Worm (Caenorhabditis elegans) whole organism, young adult: ENCODE results near the gene F07B10.4.

Experiments used
- B0019.2 ChIP-seq: fragments of 200-800 bp; sonication (Bioruptor generic); conservative IDR thresholded peaks from 2 replicates; pipeline ENCODE4 v1.3.6; 2022; ENCODE audit warnings: missing genetic modification reagents, missing genetic modification characterization, missing compliant biosample characterization
- C06A6.2 ChIP-seq: fragments of 200-800 bp; sonication (Bioruptor generic); conservative IDR thresholded peaks from 2 replicates; pipeline ENCODE4 v1.3.6; 2022; ENCODE audit warnings: missing genetic modification characterization, missing compliant biosample characterization
- D2030.7 ChIP-seq: fragments of 200-800 bp; sonication (Bioruptor generic); IDR thresholded peaks from 2 replicates; pipeline ENCODE4 v1.3.6; 2022; ENCODE audit warnings: missing genetic modification reagents, missing genetic modification characterization, missing compliant biosample characterization
- F22D6.2 ChIP-seq: sonication (generic microtip); optimal IDR thresholded peaks from 2 replicates; lab custom pipeline; 2016; ENCODE audit warnings: mild to moderate bottlenecking, missing genetic modification characterization, missing compliant biosample characterization
- F33H1.4 ChIP-seq: fragments of 200-800 bp; sonication (Bioruptor generic); IDR thresholded peaks from 2 replicates; pipeline ENCODE4 v1.3.6; 2022; ENCODE audit warnings: missing genetic modification reagents, missing genetic modification characterization, missing compliant biosample characterization
- F37B4.10 ChIP-seq: fragments of 200-800 bp; sonication (Bioruptor generic); IDR thresholded peaks from 2 replicates; pipeline ENCODE4 v1.3.6; 2022; ENCODE audit warnings: missing genetic modification characterization, missing compliant biosample characterization
- F49E8.2 ChIP-seq: sonication (generic microtip); optimal IDR thresholded peaks from 3 replicates; lab custom pipeline; 2017; ENCODE audit warnings: missing genetic modification characterization, mild to moderate bottlenecking, missing compliant biosample characterization, antibody characterized with exemption, moderate library complexity; ENCODE audit not compliant: insufficient read depth
- F52B5.7 ChIP-seq: sonication (generic microtip); optimal IDR thresholded peaks from 2 replicates; lab custom pipeline; 2016; ENCODE audit warnings: mild to moderate bottlenecking, missing genetic modification characterization, missing compliant biosample characterization
- F55B11.4 ChIP-seq: sonication (generic microtip); optimal IDR thresholded peaks from 2 replicates; lab custom pipeline; 2016; ENCODE audit warnings: missing compliant biosample characterization, missing genetic modification characterization, borderline replicate concordance; ENCODE audit not compliant: insufficient read depth
- Y53G8AR.9 ChIP-seq: fragments of 200-800 bp; sonication (Bioruptor generic); conservative IDR thresholded peaks from 2 replicates; pipeline ENCODE4 v1.3.6; 2022; ENCODE audit warnings: missing genetic modification reagents, missing genetic modification characterization, missing compliant biosample characterization
- Y56A3A.18 ChIP-seq: fragments of 200-800 bp; sonication (Bioruptor generic); IDR thresholded peaks from 2 replicates; pipeline ENCODE4 v1.3.6; 2022; ENCODE audit warnings: missing genetic modification reagents, missing genetic modification characterization, missing compliant biosample characterization
- Y67H2A.10 ChIP-seq: fragments of 200-800 bp; sonication (Bioruptor generic); conservative IDR thresholded peaks from 2 replicates; pipeline ENCODE4 v1.3.6; 2022; ENCODE audit warnings: missing genetic modification reagents, missing genetic modification characterization, missing compliant biosample characterization
- Y95B8A.8 ChIP-seq: fragments of 200-800 bp; sonication (Bioruptor generic); IDR thresholded peaks from 2 replicates; pipeline ENCODE4 v1.3.6; 2022; ENCODE audit warnings: missing genetic modification reagents, missing genetic modification characterization, missing compliant biosample characterization
- aptf-2 ChIP-seq: fragments of 200-800 bp; sonication (Bioruptor generic); conservative IDR thresholded peaks from 2 replicates; pipeline ENCODE4 v1.3.6; 2022; ENCODE audit warnings: missing genetic modification reagents, missing genetic modification characterization, missing compliant biosample characterization
- aptf-3 ChIP-seq: fragments of 200-800 bp; sonication (Bioruptor generic); IDR thresholded peaks from 2 replicates; pipeline ENCODE4 v1.3.6; 2022; ENCODE audit warnings: missing genetic modification characterization, missing compliant biosample characterization
- atf-7 ChIP-seq: sonication (generic microtip); optimal IDR thresholded peaks from 2 replicates; lab custom pipeline; 2017; ENCODE audit warnings: mild to moderate bottlenecking, missing genetic modification characterization, missing compliant biosample characterization
- athp-1 ChIP-seq: sonication (generic microtip); optimal IDR thresholded peaks from 2 replicates; lab custom pipeline; 2017; ENCODE audit warnings: mild to moderate bottlenecking, missing genetic modification characterization, missing compliant biosample characterization
- bed-1 ChIP-seq: fragments of 200-800 bp; sonication (Bioruptor generic); IDR thresholded peaks from 2 replicates; pipeline ENCODE4 v1.3.6; 2022; ENCODE audit warnings: missing genetic modification reagents, missing genetic modification characterization, missing compliant biosample characterization
- ceh-27 ChIP-seq: fragments of 200-800 bp; sonication (Bioruptor generic); optimal IDR thresholded peaks from 2 replicates; lab custom pipeline; 2018; ENCODE audit warnings: mild to moderate bottlenecking, missing genetic modification characterization, moderate library complexity, missing compliant biosample characterization
- ceh-91 ChIP-seq: fragments of 200-800 bp; sonication (Bioruptor generic); IDR thresholded peaks from 2 replicates; pipeline ENCODE4 v1.3.6; 2022; ENCODE audit warnings: missing genetic modification reagents, missing genetic modification characterization, missing compliant biosample characterization
- chd-7 ChIP-seq: sonication (generic microtip); optimal IDR thresholded peaks from 2 replicates; lab custom pipeline; 2016; ENCODE audit warnings: mild to moderate bottlenecking, missing genetic modification characterization, moderate library complexity, missing compliant biosample characterization
- dpl-1 ChIP-seq: fragments of 150-350 bp; optimal IDR thresholded peaks from 2 replicates; lab custom pipeline; 2014; ENCODE audit warnings: missing biosample characterization, missing genetic modification reagents, missing genetic modification characterization
- efl-1 ChIP-seq: fragments of 150-350 bp; optimal IDR thresholded peaks from 2 replicates; lab custom pipeline; 2014; ENCODE audit warnings: missing biosample characterization, missing genetic modification reagents, missing genetic modification characterization
- egl-18 ChIP-seq: fragments of 200-800 bp; sonication (Bioruptor generic); IDR thresholded peaks from 2 replicates; pipeline ENCODE4 v1.3.6; 2022; ENCODE audit warnings: missing genetic modification reagents, missing genetic modification characterization, missing compliant biosample characterization
- him-1 ChIP-seq: sonication (generic microtip); optimal IDR thresholded peaks from 2 replicates; lab custom pipeline; 2016; ENCODE audit warnings: missing genotype, missing genetic modification reagents, missing genetic modification characterization, missing compliant biosample characterization
- hlh-26 ChIP-seq: fragments of 200-800 bp; sonication (Bioruptor generic); conservative IDR thresholded peaks from 2 replicates; pipeline ENCODE4 v1.3.6; 2022; ENCODE audit warnings: missing genetic modification reagents, missing genetic modification characterization, missing compliant biosample characterization
- hmg-20 ChIP-seq: fragments of 200-800 bp; sonication (Bioruptor generic); IDR thresholded peaks from 2 replicates; pipeline ENCODE4 v1.3.6; 2022; ENCODE audit warnings: missing genetic modification reagents, missing genetic modification characterization, missing compliant biosample characterization
- let-526 ChIP-seq: fragments of 200-800 bp; sonication (Bioruptor generic); IDR thresholded peaks from 2 replicates; pipeline ENCODE4 v1.3.6; 2022; ENCODE audit warnings: missing genetic modification reagents, missing genetic modification characterization, missing compliant biosample characterization
- lin-54 ChIP-seq: fragments of 200-800 bp; sonication (Bioruptor generic); optimal IDR thresholded peaks from 2 replicates; lab custom pipeline; 2018; ENCODE audit warnings: mild to moderate bottlenecking, missing genetic modification characterization, missing compliant biosample characterization
- lsl-1 ChIP-seq: fragments of 200-800 bp; sonication (Bioruptor generic); optimal IDR thresholded peaks from 2 replicates; lab custom pipeline; 2018; ENCODE audit warnings: mild to moderate bottlenecking, missing genetic modification characterization, moderate library complexity, missing compliant biosample characterization
- madf-3 ChIP-seq: fragments of 200-800 bp; sonication (Bioruptor generic); IDR thresholded peaks from 2 replicates; pipeline ENCODE4 v1.3.6; 2022; ENCODE audit warnings: missing genetic modification reagents, missing genetic modification characterization, missing compliant biosample characterization
- madf-6 ChIP-seq: fragments of 200-800 bp; sonication (Bioruptor generic); IDR thresholded peaks from 2 replicates; pipeline ENCODE4 v1.3.6; 2022; ENCODE audit warnings: missing genetic modification reagents, missing genetic modification characterization, missing compliant biosample characterization
- madf-8 ChIP-seq: fragments of 200-800 bp; sonication (Bioruptor generic); conservative IDR thresholded peaks from 2 replicates; pipeline ENCODE4 v1.3.6; 2022; ENCODE audit warnings: missing genetic modification reagents, missing genetic modification characterization, missing compliant biosample characterization
- mcd-1 ChIP-seq: fragments of 200-800 bp; sonication (Bioruptor generic); IDR thresholded peaks from 2 replicates; pipeline ENCODE4 v1.3.6; 2022; ENCODE audit warnings: missing genetic modification reagents, missing genetic modification characterization, missing compliant biosample characterization
- nfya-1 ChIP-seq: sonication (generic microtip); optimal IDR thresholded peaks from 2 replicates; lab custom pipeline; 2017; ENCODE audit warnings: antibody characterized with exemption, missing compliant biosample characterization, missing genetic modification characterization, borderline replicate concordance; ENCODE audit not compliant: insufficient read depth
- nhr-179 ChIP-seq: sonication (generic microtip); optimal IDR thresholded peaks from 2 replicates; lab custom pipeline; 2016; ENCODE audit warnings: mild to moderate bottlenecking, missing genetic modification characterization, missing compliant biosample characterization
- nhr-27 ChIP-seq: fragments of 200-800 bp; sonication (Bioruptor generic); optimal IDR thresholded peaks from 2 replicates; lab custom pipeline; 2018; ENCODE audit warnings: mild to moderate bottlenecking, missing genetic modification characterization, moderate library complexity, missing compliant biosample characterization
- rcor-1 ChIP-seq: fragments of 200-800 bp; sonication (Bioruptor generic); IDR thresholded peaks from 2 replicates; pipeline ENCODE4 v1.3.6; 2022; ENCODE audit warnings: missing genetic modification reagents, missing genetic modification characterization, missing compliant biosample characterization
- snpc-1.1 ChIP-seq: sonication (generic microtip); optimal IDR thresholded peaks from 2 replicates; lab custom pipeline; 2017; ENCODE audit warnings: missing genetic modification characterization, mild to moderate bottlenecking, missing compliant biosample characterization, antibody characterized with exemption, moderate library complexity, missing genotype, missing genetic modification reagents; ENCODE audit not compliant: insufficient read depth
- snpc-1.3 ChIP-seq: sonication (generic microtip); optimal IDR thresholded peaks from 2 replicates; lab custom pipeline; 2017; ENCODE audit warnings: missing genetic modification characterization, mild to moderate bottlenecking, missing compliant biosample characterization, antibody characterized with exemption, moderate library complexity, missing genotype, missing genetic modification reagents; ENCODE audit not compliant: insufficient read depth
- snpc-3.4 ChIP-seq: sonication (generic microtip); optimal IDR thresholded peaks from 2 replicates; lab custom pipeline; 2017; ENCODE audit warnings: missing genetic modification characterization, mild to moderate bottlenecking, missing compliant biosample characterization, antibody characterized with exemption, moderate library complexity, missing genotype, missing genetic modification reagents
- snpc-4 ChIP-seq, 5 experiments: fragments of 150-350 bp in 1 of 5; sonication (generic microtip) in 4 of 5; optimal IDR thresholded peaks; 2 replicates each; lab custom pipeline; 2014 to 2018; ENCODE audit warnings: missing genetic modification characterization in 5 of 5, missing biosample characterization in 3 of 5, antibody characterized with exemption in 2 of 5, mild to moderate bottlenecking in 2 of 5, missing compliant biosample characterization in 2 of 5, missing genotype in 2 of 5, moderate library complexity in 2 of 5, missing genetic modification reagents in 1 of 5
- xnd-1 ChIP-seq: sonication (generic microtip); optimal IDR thresholded peaks from 2 replicates; lab custom pipeline; 2016; ENCODE audit warnings: missing genotype, missing genetic modification reagents, missing genetic modification characterization, missing compliant biosample characterization
- ztf-3 ChIP-seq: fragments of 200-800 bp; sonication (Bioruptor generic); optimal IDR thresholded peaks from 2 replicates; lab custom pipeline; 2018; ENCODE audit warnings: mild to moderate bottlenecking, missing genetic modification characterization, missing compliant biosample characterization

The F07B10.4 gene

ce11 chrV:11279564-11279963 lies 16.6 kb upstream of the F07B10.4 start:
- TF ChIP-seq D2030.7 (GFP tag; lab: Robert Waterston, UW) (peak; percentile 51; the same call in 1 of the 2 replicates), athp-1 (tag; lab: Kevin White, UChicago) (peak; percentile 6), bed-1 (GFP tag; lab: Robert Waterston, UW) (no peak), chd-7 (tag; lab: Kevin White, UChicago) (no peak), hmg-20 (no peak), madf-3 (GFP tag; lab: Robert Waterston, UW) (no peak), F33H1.4 (GFP tag; lab: Robert Waterston, UW) (peak; percentile 95), Y56A3A.18 (GFP tag; lab: Robert Waterston, UW) (no peak), F49E8.2 (peak; percentile 37), rcor-1 (GFP tag; lab: Robert Waterston, UW) (no peak), ztf-3 (GFP tag; lab: Kevin White, UChicago) (no peak), Y53G8AR.9 (no peak), nfya-1 (tag; lab: Kevin White, UChicago) (no peak), him-1 (peak; percentile 5), let-526 (GFP tag; lab: Robert Waterston, UW) (no peak), F55B11.4 (tag; lab: Kevin White, UChicago) (no peak), C06A6.2 (GFP tag; lab: Robert Waterston, UW) (no peak), snpc-3.4 (tag; lab: Kevin White, UChicago) (peak; percentile 72), madf-6 (GFP tag; lab: Robert Waterston, UW) (peak; percentile 95), Y67H2A.10 (no peak), atf-7 (no peak), hlh-26 (no peak), lsl-1 (GFP tag; lab: Kevin White, UChicago) (peak; percentile 93), lin-54 (GFP tag; lab: Kevin White, UChicago) (peak; percentile 78), aptf-3 (GFP tag; lab: Robert Waterston, UW) (no peak), F37B4.10 (GFP tag; lab: Robert Waterston, UW) (no peak), F52B5.7 (no peak), snpc-1.3 (tag; lab: Kevin White, UChicago) (peak; percentile 40), nhr-179 (tag; lab: Kevin White, UChicago) (no peak), nhr-27 (no peak), F22D6.2 (no peak), ceh-91 (peak; percentile 45; the same call in 1 of the 2 replicates), xnd-1 (tag; lab: Kevin White, UChicago) (peak; percentile 96), snpc-1.1 (tag; lab: Kevin White, UChicago) (peak; percentile 1), mcd-1 (GFP tag; lab: Robert Waterston, UW) (peak; percentile 37; the same call in 1 of the 2 replicates), madf-8 (GFP tag; lab: Robert Waterston, UW) (peak; percentile 81), B0019.2 (GFP tag; lab: Robert Waterston, UW) (no peak), dpl-1 (GFP tag; lab: Kevin White, UChicago) (no peak), ceh-27 (GFP tag; lab: Kevin White, UChicago) (no peak), egl-18 (GFP tag; lab: Robert Waterston, UW) (no peak), Y95B8A.8 (GFP tag; lab: Robert Waterston, UW) (no peak), efl-1 (GFP tag; lab: Kevin White, UChicago) (peak; percentile 22), snpc-4 (GFP tag; optimal IDR thresholded peaks at IDR 0.05; lab: Kevin White, UChicago) (no peak), snpc-4 (tag; optimal IDR thresholded peaks at IDR 0.05; lab: Kevin White, UChicago) (peak in 1 of 4 experiments; percentile 47), aptf-2 (GFP tag; lab: Robert Waterston, UW) (no peak)
